Worm (Caenorhabditis elegans): Measurements from ENCODE around the gene coa-4.
"Not testable (repeated sequence)": the region's sequence is repeated elsewhere in the genome, so short reads cannot be mapped to it uniquely, and the experiment has no call there.

The coa-4 gene

DNA sequence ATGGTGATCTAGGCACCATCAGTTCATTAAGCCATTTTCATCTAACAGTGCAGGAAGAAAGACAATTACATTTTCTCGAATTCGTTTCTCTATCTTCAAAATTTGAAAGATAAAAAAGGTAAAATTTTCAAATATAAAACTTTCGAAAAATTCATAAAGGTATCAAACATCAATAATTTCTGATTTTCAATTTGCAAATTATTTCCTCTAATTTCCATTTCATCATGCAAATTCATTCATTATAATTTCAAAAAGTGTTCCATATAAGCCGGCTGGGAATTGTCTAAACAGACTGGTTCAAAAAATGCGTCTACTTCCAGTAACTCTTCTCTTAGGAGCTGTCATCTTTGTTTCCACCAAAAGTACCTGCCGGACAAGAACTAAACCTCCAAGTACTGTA is 7.7 kb downstream of the coa-4 start, which contains the start of gene clec-183:
clec-183 (plus strand) TSS at position 301 of the 400 bp plus-strand sequence.
- no peak for TF ChIP-seq unc-62 (GFP tag; optimal IDR thresholded peaks at IDR 0.05)

DNA sequence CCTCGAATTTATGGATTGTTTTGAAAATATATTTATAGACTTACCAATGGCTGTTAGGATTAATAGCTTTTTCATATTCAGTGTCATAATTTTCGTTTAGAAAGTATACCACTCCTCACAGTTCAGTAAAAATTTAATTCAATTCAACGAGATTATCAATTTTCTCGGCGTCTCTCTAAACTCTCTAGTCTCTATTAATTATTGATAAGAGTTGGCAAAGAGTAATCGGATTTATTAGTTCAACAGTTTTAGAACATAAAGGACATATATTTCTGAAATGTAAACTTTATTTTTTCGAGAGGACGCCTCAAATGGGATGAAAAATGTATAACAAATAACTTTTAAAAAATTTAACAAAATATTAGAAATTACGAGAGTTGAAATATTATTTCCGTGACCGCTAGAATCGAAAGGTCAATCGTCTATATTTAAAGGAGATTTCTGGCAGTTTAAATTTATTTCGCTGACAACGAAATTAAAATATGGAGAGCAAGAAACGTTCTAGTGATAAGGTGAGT is 11.4 kb downstream of the coa-4 start, which contains the start of the genes nspg-11 and F49C12.15:
nspg-11 (minus strand) TSS at position 101 of the 518 bp plus-strand sequence.
F49C12.15 (plus strand) TSS at position 468 of the 518 bp plus-strand sequence.
- TF ChIP-seq unc-62 (GFP tag; optimal IDR thresholded peaks at IDR 0.05) = no peak

- no peak for TF ChIP-seq unc-62 (GFP tag; optimal IDR thresholded peaks at IDR 0.05)
These were observed 12.9 kb downstream of the coa-4 start for ce11 chrIV:9322489-9322888.

- no peak for TF ChIP-seq unc-62 (GFP tag; optimal IDR thresholded peaks at IDR 0.05)
These were observed 14.2 kb downstream of the coa-4 start, which contains the start of the genes F49C12.12 and vha-17 for ce11 chrIV:9321039-9321851. Gene F49C12.12, minus strand, starts transcription at chrIV:9321089. Gene vha-17, plus strand, starts transcription at chrIV:9321801.

DNA sequence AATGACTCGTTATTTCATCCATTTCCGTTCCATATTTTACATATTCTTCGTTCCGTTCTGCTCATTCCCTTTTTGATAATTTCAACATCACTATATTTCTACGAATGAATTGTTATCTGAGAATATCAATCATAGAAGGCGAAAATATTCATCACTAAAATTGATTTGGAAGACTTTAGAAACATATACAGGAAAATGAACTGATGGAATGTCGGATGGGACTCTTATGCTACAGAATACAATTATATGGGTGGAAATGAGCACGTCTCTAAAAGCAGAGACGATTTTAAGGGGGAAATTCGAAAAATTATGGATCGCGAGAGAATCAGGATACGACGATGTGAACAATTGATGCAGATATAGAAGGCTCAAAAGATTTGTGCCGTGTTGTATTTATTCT is 15.4 kb downstream of the coa-4 start:
- no peak for TF ChIP-seq unc-62 (GFP tag; optimal IDR thresholded peaks at IDR 0.05)

DNA sequence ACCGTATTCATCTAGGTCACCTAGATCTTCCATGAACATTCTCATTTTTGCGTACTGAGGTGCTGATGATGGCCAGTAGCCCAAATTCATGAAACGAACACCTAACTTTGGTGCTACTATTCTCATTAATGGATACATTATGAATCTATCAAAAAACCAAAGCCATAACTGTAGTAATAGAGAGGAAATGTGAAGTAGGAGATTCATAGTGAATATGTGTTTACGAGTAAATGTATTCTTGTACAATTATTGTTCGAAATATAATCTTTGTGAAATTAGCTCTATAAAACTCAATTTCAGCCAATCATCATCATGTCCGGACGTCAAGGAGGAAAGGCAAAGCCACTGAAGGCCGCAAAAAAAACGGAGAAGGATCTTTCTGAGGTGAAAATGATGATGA is 16.3 kb downstream of the coa-4 start, which contains the start of the genes F49C12.11 and nemt-1:
F49C12.11 (plus strand) TSS at position 301 of the 400 bp plus-strand sequence.
nemt-1 (minus strand) TSS at position 360 of the 400 bp plus-strand sequence.
- no peak for TF ChIP-seq unc-62 (GFP tag; optimal IDR thresholded peaks at IDR 0.05)

- no peak for TF ChIP-seq unc-62 (GFP tag; optimal IDR thresholded peaks at IDR 0.05)
These were observed 17.3 kb downstream of the coa-4 start for ce11 chrIV:9318147-9318546.

ce11 chrIV:9316068-9316681 is 19.2 kb downstream of the coa-4 start, which contains the start of the genes F49C12.9 and rpn-7:
Gene F49C12.9, minus strand, starts transcription at chrIV:9316215.
Gene rpn-7, plus strand, starts transcription at chrIV:9316631.
- TF ChIP-seq unc-62 (GFP tag; optimal IDR thresholded peaks at IDR 0.05) = no peak

DNA sequence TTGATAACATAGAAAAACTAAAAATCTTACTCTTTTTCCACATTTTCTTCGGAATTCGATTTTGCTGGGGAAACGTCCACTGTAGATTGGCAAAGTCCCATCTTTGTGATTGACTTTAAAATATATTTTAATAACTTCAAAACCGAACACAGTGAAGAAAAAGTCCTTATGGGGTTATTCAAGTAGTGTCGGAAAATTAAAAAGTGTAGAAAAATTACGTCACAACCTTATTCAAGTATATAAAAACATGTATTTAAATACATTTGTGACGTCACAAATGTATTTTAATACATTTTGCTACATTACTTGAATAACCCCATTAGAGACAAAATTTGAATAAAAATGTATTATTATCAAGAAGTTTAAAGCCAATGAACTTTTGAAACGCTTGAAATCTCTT is 22.6 kb downstream of the coa-4 start, which contains the start of gene F49C12.7:
F49C12.7 (minus strand) TSS at position 101 of the 400 bp plus-strand sequence.
- TF ChIP-seq unc-62 (GFP tag; optimal IDR thresholded peaks at IDR 0.05) = not testable (repeated sequence)

DNA sequence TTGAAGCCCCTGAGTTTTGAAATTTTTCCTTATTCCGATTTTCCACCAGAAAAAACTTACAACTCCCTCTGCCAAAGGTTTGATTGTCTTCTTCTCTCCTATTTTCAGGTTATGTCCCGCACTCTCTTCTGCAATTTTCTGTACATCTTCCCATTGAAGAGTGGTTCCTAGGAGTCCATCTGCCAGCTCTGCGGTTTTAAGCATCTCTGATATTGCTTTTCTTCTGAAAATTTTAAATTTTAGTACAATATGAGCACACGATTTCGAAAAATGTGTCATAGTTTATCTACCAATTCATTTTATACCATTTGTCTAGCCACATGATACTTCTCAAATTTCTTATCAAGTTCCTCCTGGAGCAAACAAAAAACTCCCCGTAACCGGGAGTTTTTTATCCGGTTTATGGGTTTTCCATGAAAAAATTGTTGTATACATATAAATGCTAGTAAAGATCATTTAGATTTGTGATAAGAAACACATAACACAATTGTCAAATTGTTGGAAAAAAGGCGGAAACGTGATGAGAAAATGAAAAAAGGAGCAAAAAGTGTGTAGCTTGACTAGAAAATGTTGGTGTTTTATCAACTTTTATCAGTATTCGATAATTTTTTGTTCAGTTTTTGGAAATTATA is 24.4 kb downstream of the coa-4 start:
- TF ChIP-seq unc-62 (GFP tag; optimal IDR thresholded peaks at IDR 0.05) = no peak

- TF ChIP-seq unc-62 (GFP tag; optimal IDR thresholded peaks at IDR 0.05) = no peak
These were observed 26.4 kb downstream of the coa-4 start, which contains the start of gene F49C12.6 for ce11 chrIV:9308975-9309374. Gene F49C12.6, minus strand, starts transcription at chrIV:9309075.

DNA sequence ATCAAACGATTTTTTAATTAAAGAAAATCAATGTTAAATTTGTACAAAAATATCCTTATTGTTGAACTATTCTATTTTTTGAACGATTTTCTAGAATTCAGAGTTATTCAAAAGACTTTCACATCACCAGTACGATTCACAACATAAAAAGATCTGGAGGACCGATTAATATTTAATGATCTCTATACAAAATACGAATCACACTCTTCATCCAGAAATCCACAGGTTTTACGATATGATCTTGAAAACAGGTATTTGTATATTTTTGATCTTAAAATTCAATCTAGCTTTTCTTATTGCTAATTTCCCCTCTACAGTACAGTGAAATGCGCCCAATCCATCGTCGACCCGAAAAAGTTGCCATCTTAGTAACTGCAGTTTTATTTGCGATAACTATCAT is 30.8 kb downstream of the coa-4 start, which contains the start of gene F49C12.5:
F49C12.5 (plus strand) TSS at position 301 of the 400 bp plus-strand sequence.
- TF ChIP-seq unc-62 (GFP tag; optimal IDR thresholded peaks at IDR 0.05) = no peak

DNA sequence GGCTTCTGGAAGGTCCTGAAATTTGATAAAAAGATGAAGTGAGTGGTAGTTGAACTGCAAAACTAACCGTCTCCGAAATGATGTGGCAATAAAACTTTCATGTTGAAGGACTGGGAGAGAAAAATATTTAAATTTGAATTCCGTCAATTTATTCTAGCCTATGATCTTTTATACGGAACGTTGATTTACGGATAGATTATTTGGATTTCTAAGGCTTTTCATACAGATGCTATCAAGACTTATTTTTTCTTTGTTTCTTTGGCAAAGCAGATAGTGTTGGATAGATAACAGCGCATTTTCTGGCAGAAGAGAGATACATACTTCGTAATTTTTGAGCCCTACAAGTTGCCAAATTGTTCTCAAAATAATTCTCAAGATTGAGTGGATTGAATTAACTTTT is 31.4 kb downstream of the coa-4 start, which contains the start of gene F49C12.4:
F49C12.4 (minus strand) TSS at position 101 of the 400 bp plus-strand sequence.
- TF ChIP-seq unc-62 (GFP tag; optimal IDR thresholded peaks at IDR 0.05) = no peak

- TF ChIP-seq unc-62 (GFP tag; optimal IDR thresholded peaks at IDR 0.05) = no peak
These were observed 35.3 kb downstream of the coa-4 start, which contains the start of gene F49C12.3 for ce11 chrIV:9300127-9300526. Gene F49C12.3, plus strand, starts transcription at chrIV:9300427.

ce11 chrIV:9299145-9299544 is 36.3 kb downstream of the coa-4 start, which contains the start of gene F49C12.2:
Gene F49C12.2, minus strand, starts transcription at chrIV:9299245.
- TF ChIP-seq unc-62 (GFP tag; optimal IDR thresholded peaks at IDR 0.05) = no peak

Data from whole organism, dauer.